Worm (Caenorhabditis elegans): ENCODE data around the gene dml-1.

- TF ChIP-seq ama-1 (optimal IDR thresholded peaks at IDR 0.05) (no peak), zag-1 (tag; optimal IDR thresholded peaks at IDR 0.05) (no peak), fos-1 (tag; optimal IDR thresholded peaks at IDR 0.05) (no peak), aly-2 (tag; optimal IDR thresholded peaks at IDR 0.05) (no peak), fkh-10 (GFP tag; optimal IDR thresholded peaks at IDR 0.05) (no peak), nhr-28 (tag; optimal IDR thresholded peaks at IDR 0.05) (no peak), ceh-82 (tag; optimal IDR thresholded peaks at IDR 0.05) (no peak), snpc-4 (tag; optimal IDR thresholded peaks at IDR 0.05) (no peak), nhr-11 (tag; optimal IDR thresholded peaks at IDR 0.05) (no peak), ceh-9 (tag; optimal IDR thresholded peaks at IDR 0.05) (no peak), nhr-237 (tag; optimal IDR thresholded peaks at IDR 0.05) (no peak)
Observed at ce11 chrIV:2842162-2842561, 44.6 kb upstream of the dml-1 start, which contains the start of gene clec-84.
